Fruit fly (Drosophila melanogaster): Measurements from ENCODE around the gene kuz.

The kuz gene

DNA sequence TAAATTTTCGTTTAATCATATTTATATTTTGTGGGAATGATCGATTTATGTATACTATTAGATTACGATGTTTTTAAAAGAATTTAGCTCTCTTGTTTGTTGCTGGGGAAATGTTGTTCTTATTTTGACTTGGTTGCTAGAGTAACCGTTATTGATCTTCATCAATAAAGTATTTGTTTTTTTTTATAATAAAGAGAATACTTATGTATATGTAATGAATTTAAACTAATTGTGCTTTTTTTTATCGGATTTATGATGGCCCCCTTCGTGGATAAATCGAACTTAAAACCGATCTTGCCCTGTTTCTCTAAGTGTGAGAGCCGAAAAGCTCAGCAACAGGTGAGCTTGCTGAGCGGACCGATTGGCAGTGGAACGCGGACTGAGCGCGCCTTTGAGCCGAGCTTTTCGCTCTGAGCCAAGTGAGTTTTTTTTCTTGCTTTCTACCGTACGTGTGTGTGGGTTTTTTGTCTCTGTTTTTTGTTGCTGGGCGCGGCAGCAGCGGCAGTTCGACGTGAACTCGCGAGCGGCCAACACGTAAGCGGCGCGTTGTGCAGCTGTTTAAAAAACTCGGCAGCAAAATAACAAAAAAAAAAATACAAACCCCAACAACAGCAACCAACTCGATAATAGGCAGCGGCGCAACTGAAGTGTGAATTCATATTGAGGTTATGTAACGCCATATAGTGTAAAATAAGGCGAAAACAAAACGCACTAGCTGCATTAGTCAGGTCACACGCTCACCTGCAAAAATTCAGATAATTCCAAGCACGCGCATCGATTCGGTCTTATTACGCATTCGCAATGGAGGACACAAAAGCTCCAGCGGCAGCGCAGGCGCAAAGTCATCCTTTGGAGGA lies 115.3 kb downstream of the kuz start, which contains the start of gene CG18507:
CG18507 (plus strand) TSS at position 501 of the 857 bp plus-strand sequence.
- no peak for TF ChIP-seq CTCF (optimal IDR thresholded peaks at IDR 0.05)
- no peak for TF ChIP-seq CG8478 (optimal IDR thresholded peaks at IDR 0.05)

DNA sequence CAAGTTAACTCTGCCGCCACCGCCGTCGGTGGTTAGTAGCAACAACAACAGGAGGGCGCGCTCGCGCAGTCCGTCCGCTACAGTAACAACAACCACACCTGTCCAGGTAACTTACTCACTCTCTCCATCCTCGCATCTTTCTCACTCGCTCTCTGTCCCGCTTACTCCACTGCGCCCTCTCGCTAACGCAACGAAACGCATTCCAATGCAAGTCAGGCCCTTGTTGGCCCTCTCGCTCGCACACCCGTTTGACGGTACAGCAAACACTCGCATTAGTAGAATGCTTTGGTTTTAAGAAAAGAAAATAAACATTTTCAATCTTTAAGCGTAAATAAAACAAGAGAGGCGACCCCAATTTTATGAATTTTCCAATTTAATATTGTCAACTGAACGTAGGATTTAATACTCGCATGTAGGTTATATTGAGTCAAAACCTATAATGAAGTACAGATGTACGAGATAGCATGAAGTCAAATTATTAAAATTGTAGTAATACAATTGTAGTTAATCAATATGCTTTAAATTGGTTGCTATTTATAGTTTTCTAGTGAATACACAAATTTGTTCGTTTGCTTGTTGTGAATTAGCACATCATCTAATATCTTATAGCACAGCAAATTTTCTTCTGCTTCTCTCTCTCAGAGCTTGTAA lies 116.2 kb downstream of the kuz start:
- TF ChIP-seq CG8478 (optimal IDR thresholded peaks at IDR 0.05) (no peak), CTCF (optimal IDR thresholded peaks at IDR 0.05) (no peak)
